Fruit fly (Drosophila melanogaster) whole organism, adult: ENCODE measurements around the gene CG15865.

Experiments used
- CG11617 ChIP-seq: fragments of 200-800 bp; sonication (Bioruptor generic); optimal IDR thresholded peaks from 2 replicates; lab custom pipeline; 2017; ENCODE audit warnings: mild to moderate bottlenecking, missing biosample characterization, missing genetic modification reagents, missing genetic modification characterization
- CG12768 ChIP-seq: fragments of 200-800 bp; sonication (Bioruptor generic); optimal IDR thresholded peaks from 2 replicates; lab custom pipeline; 2017; ENCODE audit warnings: missing biosample characterization, missing genetic modification characterization, mild to moderate bottlenecking, moderate library complexity, missing genetic modification reagents
- CG14711 ChIP-seq: fragments of 200-800 bp; sonication (Bioruptor generic); optimal IDR thresholded peaks from 2 replicates; lab custom pipeline; 2018; ENCODE audit warnings: missing biosample characterization, mild to moderate bottlenecking, missing genetic modification characterization, moderate library complexity
- CG1620 ChIP-seq: fragments of 200-800 bp; sonication (Bioruptor generic); optimal IDR thresholded peaks from 2 replicates; lab custom pipeline; 2016; ENCODE audit warnings: missing biosample characterization, missing genetic modification characterization
- CG33017 ChIP-seq: fragments of 200-800 bp; sonication (Bioruptor generic); optimal IDR thresholded peaks from 2 replicates; lab custom pipeline; 2018; ENCODE audit warnings: missing biosample characterization, mild to moderate bottlenecking, missing genetic modification characterization, moderate library complexity
- CG5204 ChIP-seq: fragments of 200-800 bp; sonication (Bioruptor generic); optimal IDR thresholded peaks from 2 replicates; lab custom pipeline; 2016; ENCODE audit warnings: missing biosample characterization, missing genetic modification characterization
- CG7045 ChIP-seq: fragments of 200-800 bp; sonication (Bioruptor generic); optimal IDR thresholded peaks from 2 replicates; lab custom pipeline; 2017; ENCODE audit warnings: missing biosample characterization, mild to moderate bottlenecking, missing genetic modification characterization
- CG7101 ChIP-seq: fragments of 200-800 bp; sonication (Bioruptor generic); optimal IDR thresholded peaks from 2 replicates; lab custom pipeline; 2018; ENCODE audit warnings: missing biosample characterization, mild to moderate bottlenecking, missing genetic modification characterization, moderate library complexity
- Clk ChIP-seq: fragments of 200-800 bp; sonication (Bioruptor generic); optimal IDR thresholded peaks from 2 replicates; lab custom pipeline; 2017; ENCODE audit warnings: missing biosample characterization, missing genetic modification characterization
- Crg-1 ChIP-seq: fragments of 200-800 bp; sonication (Bioruptor generic); optimal IDR thresholded peaks from 2 replicates; lab custom pipeline; 2016; ENCODE audit warnings: missing biosample characterization, missing genetic modification characterization
- Hr96 ChIP-seq: fragments of 200-800 bp; sonication (Bioruptor generic); optimal IDR thresholded peaks from 2 replicates; lab custom pipeline; 2016; ENCODE audit warnings: missing biosample characterization, missing genetic modification characterization
- Mnt ChIP-seq: fragments of 200-800 bp; sonication (Bioruptor generic); optimal IDR thresholded peaks from 2 replicates; lab custom pipeline; 2016; ENCODE audit warnings: missing biosample characterization, mild to moderate bottlenecking, missing genetic modification characterization
- bab1 ChIP-seq: fragments of 200-800 bp; sonication (Bioruptor generic); optimal IDR thresholded peaks from 3 replicates; lab custom pipeline; 2019; ENCODE audit warnings: missing biosample characterization, mild to moderate bottlenecking, missing genetic modification characterization, moderate library complexity
- cic ChIP-seq: fragments of 200-800 bp; sonication (Bioruptor generic); optimal IDR thresholded peaks from 2 replicates; lab custom pipeline; 2017; ENCODE audit warnings: missing biosample characterization, mild to moderate bottlenecking, missing genetic modification characterization, moderate library complexity
- cnc ChIP-seq, 2 experiments: fragments of >200 bp; optimal IDR thresholded peaks; 2 replicates each; lab custom pipeline; 2017
- kay ChIP-seq: fragments of 200-800 bp; sonication (Bioruptor generic); peaks from one replicate; lab custom pipeline; 2016; ENCODE audit warnings: missing biosample characterization, missing genetic modification characterization, borderline replicate concordance
- ovo ChIP-seq: fragments of 200-800 bp; sonication (Bioruptor generic); optimal IDR thresholded peaks from 2 replicates; lab custom pipeline; 2016; ENCODE audit warnings: missing biosample characterization, missing genetic modification characterization
- pad ChIP-seq: fragments of 200-800 bp; sonication (Bioruptor generic); optimal IDR thresholded peaks from 3 replicates; lab custom pipeline; 2017; ENCODE audit warnings: missing biosample characterization, missing genetic modification characterization, mild to moderate bottlenecking, moderate library complexity, missing genetic modification reagents
- tj ChIP-seq: fragments of 200-800 bp; sonication (Bioruptor generic); optimal IDR thresholded peaks from 3 replicates; lab custom pipeline; 2017; ENCODE audit warnings: missing biosample characterization, mild to moderate bottlenecking, missing genetic modification characterization, moderate library complexity
- toe ChIP-seq: fragments of 200-800 bp; sonication (Bioruptor generic); optimal IDR thresholded peaks from 2 replicates; lab custom pipeline; 2016; ENCODE audit warnings: missing biosample characterization, missing genetic modification characterization

Gene CG15865

DNA sequence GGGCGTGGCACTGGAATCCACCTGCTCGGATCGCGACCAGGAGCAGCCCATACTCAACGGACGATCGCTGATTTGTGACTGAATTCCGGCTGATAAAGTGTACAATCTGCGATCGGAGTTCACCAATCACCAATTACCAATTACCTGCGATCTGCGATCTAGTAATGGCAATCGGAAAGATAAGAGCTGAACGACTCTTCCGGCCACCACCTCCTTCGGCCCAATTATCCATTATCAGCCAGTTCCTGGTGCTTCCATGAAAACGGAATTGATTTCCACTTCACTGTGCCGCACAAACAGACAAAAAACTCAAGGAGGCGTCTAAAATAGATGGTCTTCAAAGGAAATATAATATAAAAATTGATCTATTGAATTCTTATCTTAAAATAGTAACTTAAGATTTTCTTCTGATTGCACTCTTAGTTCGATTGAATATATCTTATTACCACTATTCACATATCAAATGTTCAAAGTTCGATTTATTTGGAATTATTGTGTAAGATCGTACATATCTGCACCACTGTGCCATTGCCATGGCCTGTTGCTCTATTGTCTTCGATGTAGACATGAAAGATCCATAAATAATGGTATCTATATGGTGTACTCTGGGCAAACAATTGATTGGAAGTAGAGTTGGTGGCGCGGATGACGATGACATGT, at the start of gene CG15865:
TSS of gene CG15865 (minus strand) at position 51 of the 660 bp plus-strand sequence.
- no peak for TF ChIP-seq pad
- TF ChIP-seq CG7101 (tag; lab: Kevin White, UChicago) = no peak
- TF ChIP-seq CG5204 (GFP tag; lab: Kevin White, UChicago) = no peak
- peak; percentile 3 for TF ChIP-seq Hr96 (GFP tag; lab: Kevin White, UChicago)
- TF ChIP-seq Clk (GFP tag; lab: Kevin White, UChicago) = no peak
- no peak for TF ChIP-seq CG12768 (GFP tag; lab: Kevin White, UChicago)

DNA sequence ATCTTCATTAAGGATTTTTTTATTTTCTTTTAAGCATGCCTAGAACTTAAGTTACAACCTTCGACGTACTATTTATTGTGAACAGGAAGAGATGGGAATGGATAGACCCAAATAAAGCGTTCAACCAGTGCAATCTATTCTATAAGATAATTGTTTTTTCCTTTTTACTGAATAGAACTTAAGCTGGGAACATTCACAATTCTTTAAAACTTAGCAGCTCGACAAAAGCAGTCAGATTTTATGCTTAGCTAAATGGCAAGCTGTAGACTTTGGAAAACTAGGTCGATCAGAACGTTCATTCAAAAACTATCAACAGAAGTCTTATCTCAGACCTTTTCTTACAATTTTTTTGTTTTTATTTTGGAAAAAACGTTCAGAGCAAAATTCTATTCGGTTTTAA, 46.7 kb upstream of the CG15865 start, which contains the start of gene CG13008:
TSS of gene CG13008 (plus strand) at position 301 of the 400 bp plus-strand sequence.
- no peak for TF ChIP-seq CG33017 (tag; lab: Kevin White, UChicago)
- TF ChIP-seq pad = no peak
- no peak for TF ChIP-seq CG7101 (tag; lab: Kevin White, UChicago)
- TF ChIP-seq CG5204 (GFP tag; lab: Kevin White, UChicago) = no peak
- no peak for TF ChIP-seq CG7045 (GFP tag; lab: Kevin White, UChicago)
- TF ChIP-seq CG1620 (GFP tag; lab: Kevin White, UChicago) = no peak
- no peak for TF ChIP-seq Crg-1 (GFP tag; lab: Kevin White, UChicago)
- TF ChIP-seq tj (GFP tag; lab: Kevin White, UChicago) = no peak
- TF ChIP-seq Clk (GFP tag; lab: Kevin White, UChicago) = no peak
- TF ChIP-seq CG11617 (GFP tag; lab: Kevin White, UChicago) = no peak
- TF ChIP-seq cic (GFP tag; lab: Kevin White, UChicago) = no peak
- TF ChIP-seq Mnt (GFP tag; lab: Kevin White, UChicago) = no peak

DNA sequence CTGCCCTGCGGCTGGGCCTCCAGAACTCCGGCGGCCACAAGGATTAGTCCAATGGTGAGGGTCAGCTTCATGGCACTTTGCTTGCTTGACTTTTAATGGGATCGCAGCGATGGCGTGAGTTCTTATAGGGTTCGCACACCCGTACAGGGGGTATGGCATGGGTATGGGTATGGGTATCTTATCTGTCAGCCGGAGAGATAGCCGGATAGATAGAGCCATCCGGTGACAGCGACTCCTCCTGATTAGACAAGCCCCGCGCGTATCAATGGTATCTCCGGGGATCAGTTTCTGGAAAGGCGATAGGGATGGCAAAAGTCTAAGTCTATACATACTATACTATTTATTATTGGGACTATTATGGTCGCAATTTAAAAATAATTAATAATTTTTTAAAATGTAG, 42.5 kb upstream of the CG15865 start, which contains the start of gene CG9672:
TSS of gene CG9672 (minus strand) at position 101 of the 400 bp plus-strand sequence.
- TF ChIP-seq Hr96 (GFP tag; lab: Kevin White, UChicago) (no peak), bab1 (GFP tag; lab: Kevin White, UChicago) (no peak), CG1620 (GFP tag; lab: Kevin White, UChicago) (no peak), CG5204 (GFP tag; lab: Kevin White, UChicago) (no peak), CG7101 (tag; lab: Kevin White, UChicago) (no peak), Crg-1 (GFP tag; lab: Kevin White, UChicago) (no peak), Clk (GFP tag; lab: Kevin White, UChicago) (no peak), toe (GFP tag; lab: Kevin White, UChicago) (no peak), cnc (optimal IDR thresholded peaks at IDR 0.05; lab: Kevin White, UChicago) (no peak), CG12768 (GFP tag; lab: Kevin White, UChicago) (no peak)

DNA sequence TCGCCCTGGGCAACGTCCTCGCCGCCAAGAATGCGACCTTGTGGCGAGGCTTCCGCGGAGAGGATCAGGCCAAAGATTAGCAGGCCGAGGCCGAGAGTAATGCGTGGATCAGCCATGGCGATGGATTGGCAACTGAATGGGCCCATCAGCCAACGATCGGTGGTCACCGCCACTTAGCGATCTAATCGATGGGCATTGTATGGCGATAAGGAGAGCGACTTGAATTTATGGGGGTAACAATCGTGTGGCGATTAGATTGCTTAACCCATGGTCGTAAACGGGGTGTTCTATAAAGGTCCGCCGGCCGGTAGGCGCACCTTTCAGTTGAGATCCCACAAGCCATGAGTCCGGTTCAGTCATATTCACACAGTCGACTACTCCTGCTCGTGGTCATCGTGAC, 39.5 kb upstream of the CG15865 start, which contains the start of the genes CG9673 and CG4653:
TSS of gene CG9673 (minus strand) at position 138 of the 400 bp plus-strand sequence.
TSS of gene CG4653 (plus strand) at position 335 of the 400 bp plus-strand sequence.
- TF ChIP-seq CG7101 (tag; lab: Kevin White, UChicago) (no peak), CG7045 (GFP tag; lab: Kevin White, UChicago) (no peak), CG1620 (GFP tag; lab: Kevin White, UChicago) (no peak), cic (GFP tag; lab: Kevin White, UChicago) (peak; percentile 23), pad (no peak), Hr96 (GFP tag; lab: Kevin White, UChicago) (no peak), ovo (no peak), CG12768 (GFP tag; lab: Kevin White, UChicago) (no peak), kay (GFP tag; lab: Kevin White, UChicago) (no peak), Mnt (GFP tag; lab: Kevin White, UChicago) (peak; percentile 34), CG33017 (tag; lab: Kevin White, UChicago) (no peak)

- TF ChIP-seq cic (GFP tag; lab: Kevin White, UChicago) (peak; percentile 41), Mnt (GFP tag; lab: Kevin White, UChicago) (peak; percentile 5), toe (GFP tag; lab: Kevin White, UChicago) (no peak), bab1 (GFP tag; lab: Kevin White, UChicago) (no peak), kay (GFP tag; lab: Kevin White, UChicago) (peak; percentile 69)
These were observed 37.7 kb upstream of the CG15865 start, which contains the start of gene sphe for dm6 chrX:16701941-16702340. TSS of gene sphe (minus strand) at chrX:16701972.

DNA sequence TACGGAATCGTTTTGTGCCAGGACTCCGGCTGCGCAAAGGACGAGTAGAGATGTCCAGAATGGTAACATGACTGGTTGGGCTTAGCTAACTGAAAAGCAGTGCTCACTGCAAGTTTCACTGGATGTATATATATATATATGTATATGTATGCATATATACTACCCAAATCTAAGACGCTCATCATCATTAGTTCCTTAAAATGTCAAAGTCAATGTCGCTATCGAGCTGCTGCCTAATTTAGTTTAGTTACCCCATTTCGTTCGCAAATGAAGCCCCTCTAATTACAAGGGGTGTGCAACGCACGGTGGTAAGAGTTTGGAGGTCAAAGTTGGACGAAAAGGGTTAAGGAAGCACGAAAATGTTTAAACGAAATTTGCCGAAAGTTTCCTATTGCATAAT, 35.8 kb upstream of the CG15865 start, which contains the start of gene CG9676:
TSS of gene CG9676 (minus strand) at position 101 of the 400 bp plus-strand sequence.
- TF ChIP-seq tj (GFP tag; lab: Kevin White, UChicago) (no peak), toe (GFP tag; lab: Kevin White, UChicago) (no peak), ovo (no peak)

dm6 chrX:16697882-16698571, 33.8 kb upstream of the CG15865 start:
- no peak for TF ChIP-seq CG5204 (GFP tag; lab: Kevin White, UChicago)
- TF ChIP-seq CG1620 (GFP tag; lab: Kevin White, UChicago) = no peak
- TF ChIP-seq CG7045 (GFP tag; lab: Kevin White, UChicago) = no peak
- TF ChIP-seq cnc (optimal IDR thresholded peaks at IDR 0.05; lab: Kevin White, UChicago) = no peak
- TF ChIP-seq bab1 (GFP tag; lab: Kevin White, UChicago) = no peak
- TF ChIP-seq CG11617 (GFP tag; lab: Kevin White, UChicago) = no peak
- TF ChIP-seq CG12768 (GFP tag; lab: Kevin White, UChicago) = no peak
- no peak for TF ChIP-seq tj (GFP tag; lab: Kevin White, UChicago)
- no peak for TF ChIP-seq ovo
- TF ChIP-seq CG14711 (tag; lab: Kevin White, UChicago) = no peak
- no peak for TF ChIP-seq Clk (GFP tag; lab: Kevin White, UChicago)
- no peak for TF ChIP-seq cic (GFP tag; lab: Kevin White, UChicago)
- TF ChIP-seq Mnt (GFP tag; lab: Kevin White, UChicago) = no peak
